Worm (Caenorhabditis elegans) whole organism, young adult: ENCODE results near the gene T08E11.1.

Experiments used
- F57A8.1 ChIP-seq: fragments of 200-800 bp; sonication (Bioruptor generic); optimal IDR thresholded peaks from 2 replicates; lab custom pipeline; 2018; ENCODE audit warnings: mild to moderate bottlenecking, missing genetic modification characterization, moderate library complexity, missing compliant biosample characterization
- K12H6.12 ChIP-seq: fragments of 200-800 bp; sonication (Bioruptor generic); optimal IDR thresholded peaks from 2 replicates; lab custom pipeline; 2018; ENCODE audit warnings: mild to moderate bottlenecking, missing genetic modification characterization, missing compliant biosample characterization
- T26A5.8 ChIP-seq: sonication (generic microtip); optimal IDR thresholded peaks from 2 replicates; lab custom pipeline; 2016; ENCODE audit warnings: missing genetic modification characterization, missing compliant biosample characterization
- dpl-1 ChIP-seq: fragments of 150-350 bp; optimal IDR thresholded peaks from 2 replicates; lab custom pipeline; 2014; ENCODE audit warnings: missing biosample characterization, missing genetic modification reagents, missing genetic modification characterization
- him-1 ChIP-seq: sonication (generic microtip); optimal IDR thresholded peaks from 2 replicates; lab custom pipeline; 2016; ENCODE audit warnings: missing genotype, missing genetic modification reagents, missing genetic modification characterization, missing compliant biosample characterization
- lag-1 ChIP-seq: fragments of 200-800 bp; sonication (Bioruptor generic); IDR thresholded peaks from 2 replicates; pipeline ENCODE4 v1.3.6; 2022; ENCODE audit warnings: missing genetic modification reagents, missing genetic modification characterization, missing compliant biosample characterization
- snpc-4 ChIP-seq, 5 experiments: fragments of 150-350 bp in 1 of 5; sonication (generic microtip) in 4 of 5; optimal IDR thresholded peaks; 2 replicates each; lab custom pipeline; 2014 to 2018; ENCODE audit warnings: missing genetic modification characterization in 5 of 5, missing biosample characterization in 3 of 5, antibody characterized with exemption in 2 of 5, mild to moderate bottlenecking in 2 of 5, missing compliant biosample characterization in 2 of 5, missing genotype in 2 of 5, moderate library complexity in 2 of 5, missing genetic modification reagents in 1 of 5
- tbx-9 ChIP-seq: sonication (generic microtip); optimal IDR thresholded peaks from 2 replicates; lab custom pipeline; 2016; ENCODE audit warnings: borderline replicate concordance, missing genetic modification characterization, inconsistent platforms, missing compliant biosample characterization
- xnd-1 ChIP-seq: sonication (generic microtip); optimal IDR thresholded peaks from 2 replicates; lab custom pipeline; 2016; ENCODE audit warnings: missing genotype, missing genetic modification reagents, missing genetic modification characterization, missing compliant biosample characterization

DNA sequence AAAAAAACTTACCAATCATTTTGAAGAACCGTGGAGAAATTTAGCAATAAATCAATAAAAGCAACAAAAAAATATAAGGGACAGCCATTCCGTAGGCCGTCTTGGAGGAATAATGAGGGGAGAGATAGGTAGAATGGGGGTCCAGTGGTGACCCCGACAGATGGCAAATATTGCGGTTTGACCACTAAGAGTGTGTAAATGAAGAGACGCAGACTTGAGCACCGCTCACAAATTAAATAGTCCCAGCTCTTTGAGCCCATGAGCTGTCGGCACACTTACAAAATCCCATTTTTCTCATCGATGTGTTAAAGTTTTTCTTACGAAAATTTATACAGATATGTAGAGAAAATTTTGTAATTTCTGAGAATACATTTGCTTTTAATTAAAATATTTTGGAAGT lies 15.5 kb upstream of the T08E11.1 start, which contains the start of gene fbxa-3:
- TF ChIP-seq dpl-1 (GFP tag; lab: Kevin White, UChicago) (no peak), tbx-9 (no peak), F57A8.1 (GFP tag; lab: Kevin White, UChicago) (no peak), xnd-1 (no peak), him-1 (no peak), snpc-4 (GFP tag; optimal IDR thresholded peaks at IDR 0.05; lab: Kevin White, UChicago) (no peak), snpc-4 (tag; optimal IDR thresholded peaks at IDR 0.05; lab: Kevin White, UChicago) (no peak), T26A5.8 (tag; lab: Kevin White, UChicago) (no peak), K12H6.12 (tag; lab: Kevin White, UChicago) (no peak), lag-1 (GFP tag; lab: Robert Waterston, UW) (no peak)
